Worm (Caenorhabditis elegans) whole organism, young adult: ENCODE measurements around the gene D2023.1.

ENCODE experiments used
- B0019.2 ChIP-seq: fragments of 200-800 bp; sonication (Bioruptor generic); conservative IDR thresholded peaks from 2 replicates; pipeline ENCODE4 v1.3.6; 2022; ENCODE audit warnings: missing genetic modification reagents, missing genetic modification characterization, missing compliant biosample characterization
- C06A6.2 ChIP-seq: fragments of 200-800 bp; sonication (Bioruptor generic); conservative IDR thresholded peaks from 2 replicates; pipeline ENCODE4 v1.3.6; 2022; ENCODE audit warnings: missing genetic modification characterization, missing compliant biosample characterization
- C17E4.6 ChIP-seq: fragments of 200-800 bp; sonication (Bioruptor generic); IDR thresholded peaks from 2 replicates; pipeline ENCODE4 v1.3.6; 2022; ENCODE audit warnings: missing genetic modification reagents, missing genetic modification characterization, missing compliant biosample characterization
- F10E7.11 ChIP-seq: sonication (generic microtip); optimal IDR thresholded peaks from 2 replicates; lab custom pipeline; 2017; ENCODE audit warnings: mild to moderate bottlenecking, missing genetic modification characterization, moderate library complexity, missing compliant biosample characterization
- F33H1.4 ChIP-seq: fragments of 200-800 bp; sonication (Bioruptor generic); IDR thresholded peaks from 2 replicates; pipeline ENCODE4 v1.3.6; 2022; ENCODE audit warnings: missing genetic modification reagents, missing genetic modification characterization, missing compliant biosample characterization
- F37B4.10 ChIP-seq: fragments of 200-800 bp; sonication (Bioruptor generic); IDR thresholded peaks from 2 replicates; pipeline ENCODE4 v1.3.6; 2022; ENCODE audit warnings: missing genetic modification characterization, missing compliant biosample characterization
- F49E8.2 ChIP-seq: sonication (generic microtip); optimal IDR thresholded peaks from 3 replicates; lab custom pipeline; 2017; ENCODE audit warnings: missing genetic modification characterization, mild to moderate bottlenecking, missing compliant biosample characterization, antibody characterized with exemption, moderate library complexity; ENCODE audit not compliant: insufficient read depth
- F55B11.4 ChIP-seq: sonication (generic microtip); optimal IDR thresholded peaks from 2 replicates; lab custom pipeline; 2016; ENCODE audit warnings: missing compliant biosample characterization, missing genetic modification characterization, borderline replicate concordance; ENCODE audit not compliant: insufficient read depth
- K11D2.4 ChIP-seq: fragments of 200-800 bp; sonication (Bioruptor generic); IDR thresholded peaks from 2 replicates; pipeline ENCODE4 v1.3.6; 2022; ENCODE audit warnings: missing genetic modification reagents, missing genetic modification characterization, missing compliant biosample characterization
- T07F8.4 ChIP-seq: sonication (generic microtip); optimal IDR thresholded peaks from 2 replicates; lab custom pipeline; 2016; ENCODE audit warnings: mild to moderate bottlenecking, missing genetic modification characterization, moderate library complexity, missing compliant biosample characterization
- Y53G8AR.9 ChIP-seq: fragments of 200-800 bp; sonication (Bioruptor generic); conservative IDR thresholded peaks from 2 replicates; pipeline ENCODE4 v1.3.6; 2022; ENCODE audit warnings: missing genetic modification reagents, missing genetic modification characterization, missing compliant biosample characterization
- athp-1 ChIP-seq: sonication (generic microtip); optimal IDR thresholded peaks from 2 replicates; lab custom pipeline; 2017; ENCODE audit warnings: mild to moderate bottlenecking, missing genetic modification characterization, missing compliant biosample characterization
- attf-3 ChIP-seq: fragments of 200-800 bp; sonication (Bioruptor generic); conservative IDR thresholded peaks from 2 replicates; pipeline ENCODE4 v1.3.6; 2022; ENCODE audit warnings: missing genetic modification reagents, missing genetic modification characterization, missing compliant biosample characterization
- bed-1 ChIP-seq: fragments of 200-800 bp; sonication (Bioruptor generic); IDR thresholded peaks from 2 replicates; pipeline ENCODE4 v1.3.6; 2022; ENCODE audit warnings: missing genetic modification reagents, missing genetic modification characterization, missing compliant biosample characterization
- ceh-27 ChIP-seq: fragments of 200-800 bp; sonication (Bioruptor generic); optimal IDR thresholded peaks from 2 replicates; lab custom pipeline; 2018; ENCODE audit warnings: mild to moderate bottlenecking, missing genetic modification characterization, moderate library complexity, missing compliant biosample characterization
- ceh-58 ChIP-seq: fragments of 200-800 bp; sonication (Bioruptor generic); IDR thresholded peaks from 2 replicates; pipeline ENCODE4 v1.3.6; 2022; ENCODE audit warnings: missing genetic modification characterization, missing compliant biosample characterization
- dox-1 ChIP-seq: fragments of 200-800 bp; sonication (Bioruptor generic); IDR thresholded peaks from 2 replicates; pipeline ENCODE4 v1.3.6; 2022; ENCODE audit warnings: missing genetic modification reagents, missing genetic modification characterization, missing compliant biosample characterization
- efl-1 ChIP-seq: fragments of 150-350 bp; optimal IDR thresholded peaks from 2 replicates; lab custom pipeline; 2014; ENCODE audit warnings: missing biosample characterization, missing genetic modification reagents, missing genetic modification characterization
- egl-44 ChIP-seq: fragments of 200-800 bp; sonication (Bioruptor generic); IDR thresholded peaks from 2 replicates; pipeline ENCODE4 v1.3.6; 2022; ENCODE audit warnings: missing genetic modification reagents, missing genetic modification characterization, missing compliant biosample characterization
- egrh-3 ChIP-seq: fragments of 200-800 bp; sonication (Bioruptor generic); IDR thresholded peaks from 2 replicates; pipeline ENCODE4 v1.3.6; 2022; ENCODE audit warnings: missing genetic modification reagents, missing genetic modification characterization, missing compliant biosample characterization
- ekl-4 ChIP-seq: fragments of 200-800 bp; sonication (Bioruptor generic); IDR thresholded peaks from 2 replicates; pipeline ENCODE4 v1.3.6; 2022; ENCODE audit warnings: missing genetic modification reagents, missing genetic modification characterization, missing compliant biosample characterization
- ets-4 ChIP-seq: fragments of 200-800 bp; sonication (Bioruptor generic); optimal IDR thresholded peaks from 2 replicates; lab custom pipeline; 2018; ENCODE audit warnings: mild to moderate bottlenecking, missing genetic modification characterization, missing compliant biosample characterization
- hmg-1.2 ChIP-seq: fragments of 200-800 bp; sonication (Bioruptor generic); IDR thresholded peaks from 2 replicates; pipeline ENCODE4 v1.3.6; 2022; ENCODE audit warnings: missing genetic modification reagents, missing genetic modification characterization, missing compliant biosample characterization
- hrde-1 ChIP-seq: sonication (generic microtip); optimal IDR thresholded peaks from 2 replicates; lab custom pipeline; 2016; ENCODE audit warnings: missing genetic modification characterization, mild to moderate bottlenecking, missing compliant biosample characterization, moderate library complexity, missing genotype, missing genetic modification reagents, borderline replicate concordance
- lin-26 ChIP-seq: fragments of 200-800 bp; sonication (Bioruptor generic); IDR thresholded peaks from 2 replicates; pipeline ENCODE4 v1.3.6; 2022; ENCODE audit warnings: missing genetic modification reagents, missing genetic modification characterization, missing compliant biosample characterization
- lin-35 ChIP-seq, 3 experiments: fragments of 150-350 bp in 2 of 3; sonication (generic microtip) in 1 of 3; optimal IDR thresholded peaks; 2 replicates each; lab custom pipeline; 2014 to 2018; ENCODE audit warnings: missing biosample characterization in 3 of 3, missing genetic modification characterization in 3 of 3, missing genetic modification reagents in 3 of 3
- lsy-27 ChIP-seq: sonication (generic microtip); optimal IDR thresholded peaks from 2 replicates; lab custom pipeline; 2017; ENCODE audit warnings: missing genetic modification characterization, mild to moderate bottlenecking, missing compliant biosample characterization, antibody characterized with exemption, missing genotype, borderline replicate concordance; ENCODE audit not compliant: insufficient read depth
- madf-10 ChIP-seq: sonication (generic microtip); optimal IDR thresholded peaks from 2 replicates; lab custom pipeline; 2016; ENCODE audit warnings: mild to moderate bottlenecking, missing genetic modification characterization, missing compliant biosample characterization
- madf-6 ChIP-seq: fragments of 200-800 bp; sonication (Bioruptor generic); IDR thresholded peaks from 2 replicates; pipeline ENCODE4 v1.3.6; 2022; ENCODE audit warnings: missing genetic modification reagents, missing genetic modification characterization, missing compliant biosample characterization
- nfya-2 ChIP-seq: fragments of 200-800 bp; sonication (Bioruptor generic); IDR thresholded peaks from 2 replicates; pipeline ENCODE4 v1.3.6; 2022; ENCODE audit warnings: missing genetic modification reagents, missing genetic modification characterization, missing compliant biosample characterization
- nfyb-1 ChIP-seq: fragments of 200-800 bp; sonication (Bioruptor generic); IDR thresholded peaks from 2 replicates; pipeline ENCODE4 v1.3.6; 2022; ENCODE audit warnings: missing genetic modification reagents, missing genetic modification characterization, missing compliant biosample characterization
- nhr-90 ChIP-seq: sonication (generic microtip); optimal IDR thresholded peaks from 2 replicates; lab custom pipeline; 2016; ENCODE audit warnings: missing genotype, mild to moderate bottlenecking, missing genetic modification characterization, missing compliant biosample characterization
- pbrm-1 ChIP-seq: fragments of 200-800 bp; sonication (Bioruptor generic); IDR thresholded peaks from 2 replicates; pipeline ENCODE4 v1.3.6; 2022; ENCODE audit warnings: missing genetic modification reagents, missing genetic modification characterization, missing compliant biosample characterization
- rpc-1 ChIP-seq, 2 experiments: fragments of 150-350 bp in 1 of 2; sonication (generic microtip) in 1 of 2; optimal IDR thresholded peaks; 2 replicates each; lab custom pipeline; 2014 to 2018; ENCODE audit warnings: missing biosample characterization in 1 of 2, missing genetic modification characterization in 1 of 2, missing genetic modification reagents in 1 of 2, missing genotype in 1 of 2
- sea-2 ChIP-seq: fragments of 200-800 bp; sonication (Bioruptor generic); IDR thresholded peaks from 2 replicates; pipeline ENCODE4 v1.3.6; 2022; ENCODE audit warnings: missing genetic modification characterization, missing compliant biosample characterization
- snpc-1.3 ChIP-seq: sonication (generic microtip); optimal IDR thresholded peaks from 2 replicates; lab custom pipeline; 2017; ENCODE audit warnings: missing genetic modification characterization, mild to moderate bottlenecking, missing compliant biosample characterization, antibody characterized with exemption, moderate library complexity, missing genotype, missing genetic modification reagents; ENCODE audit not compliant: insufficient read depth
- snpc-3.4 ChIP-seq: sonication (generic microtip); optimal IDR thresholded peaks from 2 replicates; lab custom pipeline; 2017; ENCODE audit warnings: missing genetic modification characterization, mild to moderate bottlenecking, missing compliant biosample characterization, antibody characterized with exemption, moderate library complexity, missing genotype, missing genetic modification reagents
- tlf-1 ChIP-seq: fragments of 200-800 bp; sonication (Bioruptor generic); optimal IDR thresholded peaks from 2 replicates; lab custom pipeline; 2018; ENCODE audit warnings: mild to moderate bottlenecking, missing genetic modification characterization, missing compliant biosample characterization
- ztf-18 ChIP-seq: sonication (generic microtip); optimal IDR thresholded peaks from 2 replicates; lab custom pipeline; 2016; ENCODE audit warnings: missing genotype, mild to moderate bottlenecking, missing genetic modification characterization, missing compliant biosample characterization
- ztf-26 ChIP-seq: sonication (generic microtip); optimal IDR thresholded peaks from 2 replicates; lab custom pipeline; 2017; ENCODE audit warnings: missing genetic modification characterization, missing compliant biosample characterization
- ztf-6 ChIP-seq: fragments of 200-800 bp; sonication (Bioruptor generic); IDR thresholded peaks from 2 replicates; pipeline ENCODE4 v1.3.6; 2022; ENCODE audit warnings: missing genetic modification reagents, missing genetic modification characterization, missing compliant biosample characterization

D2023.1 gene

ce11 chrV:11817263-11817726 is 27.9 kb downstream of the D2023.1 start (continued):
- TF ChIP-seq pbrm-1 (GFP tag; lab: Robert Waterston, UW): peak; percentile 66; the same call in 1 of the 2 replicates
- TF ChIP-seq attf-3: no peak
- TF ChIP-seq madf-10 (tag; lab: Kevin White, UChicago): no peak
- peak; percentile 31; the same call in 1 of the 2 replicates for TF ChIP-seq dox-1 (GFP tag; lab: Robert Waterston, UW)
- peak; percentile 59 for TF ChIP-seq madf-6 (GFP tag; lab: Robert Waterston, UW)
- peak; percentile 55 for TF ChIP-seq tlf-1 (GFP tag; lab: Kevin White, UChicago)
- TF ChIP-seq ztf-26 (tag; lab: Kevin White, UChicago): no peak
- TF ChIP-seq T07F8.4 (tag; lab: Kevin White, UChicago): no peak
- TF ChIP-seq egl-44 (GFP tag; lab: Robert Waterston, UW): peak; percentile 78
- TF ChIP-seq F55B11.4 (tag; lab: Kevin White, UChicago): no peak
- TF ChIP-seq athp-1 (tag; lab: Kevin White, UChicago): no peak
- peak; percentile 15; the same call in 1 of the 2 replicates for TF ChIP-seq hmg-1.2 (GFP tag; lab: Robert Waterston, UW)
- peak; percentile 69; the same call in 1 of the 2 replicates for TF ChIP-seq lin-26
- TF ChIP-seq ztf-6 (GFP tag; lab: Robert Waterston, UW): no peak
- TF ChIP-seq ceh-58: 0 out of 2 replicates have a peak, but pooled peaks have one; percentile 64
- TF ChIP-seq B0019.2 (GFP tag; lab: Robert Waterston, UW): no peak
- no peak for TF ChIP-seq C17E4.6 (GFP tag; lab: Robert Waterston, UW)
- no peak for TF ChIP-seq egrh-3 (GFP tag; lab: Robert Waterston, UW)
- TF ChIP-seq C06A6.2 (GFP tag; lab: Robert Waterston, UW): peak; percentile 16; the same call in 1 of the 2 replicates
- TF ChIP-seq lsy-27 (tag; lab: Kevin White, UChicago): no peak

- no peak for TF ChIP-seq F10E7.11 (tag; lab: Kevin White, UChicago)
- peak; percentile 50 for TF ChIP-seq nfyb-1
- TF ChIP-seq F49E8.2: no peak
- no peak for TF ChIP-seq nfya-2
- TF ChIP-seq snpc-1.3 (tag; lab: Kevin White, UChicago): no peak
- TF ChIP-seq hmg-1.2 (GFP tag; lab: Robert Waterston, UW): 0 out of 2 replicates have a peak, but pooled peaks have one; percentile 3
- TF ChIP-seq C06A6.2 (GFP tag; lab: Robert Waterston, UW): 0 out of 2 replicates have a peak, but pooled peaks have one; percentile 10
- TF ChIP-seq T07F8.4 (tag; lab: Kevin White, UChicago): no peak
- no peak for TF ChIP-seq ets-4 (GFP tag; lab: Kevin White, UChicago)
- no peak for TF ChIP-seq sea-2
- 0 out of 2 replicates have a peak, but pooled peaks have one; percentile 40 for TF ChIP-seq Y53G8AR.9 (GFP tag; lab: Robert Waterston, UW)
- TF ChIP-seq rpc-1 (optimal IDR thresholded peaks at IDR 0.05; lab: Kevin White, UChicago): no peak
- TF ChIP-seq rpc-1 (tag; optimal IDR thresholded peaks at IDR 0.05; lab: Kevin White, UChicago): no peak
- TF ChIP-seq ztf-26 (tag; lab: Kevin White, UChicago): no peak
- no peak for TF ChIP-seq bed-1 (GFP tag; lab: Robert Waterston, UW)
- no peak for TF ChIP-seq tlf-1 (GFP tag; lab: Kevin White, UChicago)
- peak; percentile 37; the same call in 1 of the 2 replicates for TF ChIP-seq ekl-4 (GFP tag; lab: Robert Waterston, UW)
- TF ChIP-seq F33H1.4 (GFP tag; lab: Robert Waterston, UW): no peak
Observed at ce11 chrV:11818064-11818463, 28.7 kb downstream of the D2023.1 start.

ce11 chrV:11818786-11819185 is 29.4 kb downstream of the D2023.1 start:
- TF ChIP-seq hrde-1 (tag; lab: Kevin White, UChicago) (no peak), ceh-27 (GFP tag; lab: Kevin White, UChicago) (no peak), ztf-18 (tag; lab: Kevin White, UChicago) (no peak), lin-35 (GFP tag; optimal IDR thresholded peaks at IDR 0.05; lab: Kevin White, UChicago) (peak in 1 of 3 experiments; percentile 18), ztf-6 (GFP tag; lab: Robert Waterston, UW) (no peak), nhr-90 (no peak), nfyb-1 (peak; percentile 24; the same call in 1 of the 2 replicates), F37B4.10 (GFP tag; lab: Robert Waterston, UW) (no peak), sea-2 (no peak), K11D2.4 (no peak), snpc-3.4 (no peak), T07F8.4 (tag; lab: Kevin White, UChicago) (no peak), efl-1 (no peak), hmg-1.2 (GFP tag; lab: Robert Waterston, UW) (peak; percentile 19; the same call in 1 of the 2 replicates)
